Fruit fly (Drosophila melanogaster) whole organism, embryonic: Measurements from ENCODE around the gene CG42268.
A peak's percentile ranks its signal among the peaks of the same experiment; 100 is the strongest.

Experiments used
- Aef1 ChIP-seq: fragments of 200-800 bp; sonication (Bioruptor generic); IDR thresholded peaks from 3 replicates; pipeline ENCODE4 v1.3.6; 2022; ENCODE audit warnings: missing biosample characterization, missing genetic modification characterization
- BtbVII ChIP-seq: fragments of 200-800 bp; sonication (Bioruptor generic); optimal IDR thresholded peaks from 3 replicates; lab custom pipeline; 2017; ENCODE audit warnings: missing biosample characterization, mild to moderate bottlenecking, missing genetic modification characterization
- CG1024 ChIP-seq: fragments of 200-800 bp; sonication (Bioruptor generic); IDR thresholded peaks from 2 replicates; pipeline ENCODE4 v1.3.6; 2022; ENCODE audit warnings: missing biosample characterization, missing genetic modification characterization
- CG10321 ChIP-seq: fragments of 200-800 bp; sonication (Bioruptor generic); IDR thresholded peaks from 2 replicates; pipeline ENCODE4 v1.3.6; 2022; ENCODE audit warnings: missing biosample characterization, missing genetic modification characterization
- CG10462 ChIP-seq: fragments of 200-800 bp; sonication (Bioruptor generic); optimal IDR thresholded peaks from 2 replicates; lab custom pipeline; 2016; ENCODE audit warnings: missing biosample characterization, missing genetic modification characterization
- CG10565 ChIP-seq: fragments of 200-800 bp; sonication (Bioruptor generic); optimal IDR thresholded peaks from 3 replicates; lab custom pipeline; 2016; ENCODE audit warnings: missing biosample characterization, mild to moderate bottlenecking, missing genetic modification characterization
- CG11085 ChIP-seq: fragments of 200-800 bp; sonication (Bioruptor generic); IDR thresholded peaks from 2 replicates; pipeline ENCODE4 v1.3.6; 2022; ENCODE audit warnings: missing biosample characterization, missing genetic modification characterization
- CG12769 ChIP-seq: fragments of 200-800 bp; sonication (Bioruptor generic); optimal IDR thresholded peaks from 2 replicates; lab custom pipeline; 2019; ENCODE audit warnings: missing biosample characterization, mild to moderate bottlenecking, missing genetic modification characterization, moderate library complexity
- CG13775 ChIP-seq: fragments of 200-800 bp; sonication (Bioruptor generic); optimal IDR thresholded peaks from 3 replicates; lab custom pipeline; 2017; ENCODE audit warnings: missing biosample characterization, mild to moderate bottlenecking, missing genetic modification characterization
- CG14050 ChIP-seq: fragments of 200-800 bp; sonication (Bioruptor generic); IDR thresholded peaks from 3 replicates; pipeline ENCODE4 v1.3.6; 2022; ENCODE audit warnings: missing biosample characterization, missing genetic modification characterization
- CG15514 ChIP-seq: fragments of 200-800 bp; sonication (Bioruptor generic); optimal IDR thresholded peaks from 3 replicates; lab custom pipeline; 2017; ENCODE audit warnings: missing biosample characterization, missing genetic modification characterization, mild to moderate bottlenecking, moderate library complexity, missing genetic modification reagents
- CG1792 ChIP-seq: fragments of 200-800 bp; sonication (Bioruptor generic); optimal IDR thresholded peaks from 2 replicates; lab custom pipeline; 2016; ENCODE audit warnings: missing biosample characterization, missing genetic modification characterization
- CG2120 ChIP-seq: fragments of 200-800 bp; sonication (Bioruptor generic); optimal IDR thresholded peaks from 3 replicates; lab custom pipeline; 2016; ENCODE audit warnings: missing biosample characterization, missing genetic modification characterization
- CG32532 ChIP-seq: fragments of 200-800 bp; sonication (Bioruptor generic); IDR thresholded peaks from 2 replicates; pipeline ENCODE4 v1.3.6; 2022; ENCODE audit warnings: missing biosample characterization, missing genetic modification characterization
- CG32772 ChIP-seq: fragments of 200-800 bp; sonication (Bioruptor generic); IDR thresholded peaks from 2 replicates; pipeline ENCODE4 v1.3.6; 2022; ENCODE audit warnings: missing biosample characterization, missing genetic modification characterization
- CG34224 ChIP-seq: fragments of 200-800 bp; sonication (Bioruptor generic); IDR thresholded peaks from 3 replicates; pipeline ENCODE4 v1.3.6; 2022; ENCODE audit warnings: missing biosample characterization, missing genetic modification characterization; ENCODE audit not compliant: partially characterized antibody
- CG3847 ChIP-seq: fragments of 200-800 bp; sonication (Bioruptor generic); IDR thresholded peaks from 2 replicates; pipeline ENCODE4 v1.3.6; 2022; ENCODE audit warnings: missing biosample characterization, missing genetic modification characterization
- CG42726 ChIP-seq: fragments of 200-800 bp; sonication (Bioruptor generic); IDR thresholded peaks from 2 replicates; pipeline ENCODE4 v1.3.6; 2022; ENCODE audit warnings: missing biosample characterization, missing genetic modification characterization; ENCODE audit not compliant: partially characterized antibody
- CG4360 ChIP-seq: fragments of 200-800 bp; sonication (Bioruptor generic); IDR thresholded peaks from 2 replicates; pipeline ENCODE4 v1.3.6; 2022; ENCODE audit warnings: missing biosample characterization, missing genetic modification characterization
- CG43689 ChIP-seq: fragments of 200-800 bp; sonication (Bioruptor generic); IDR thresholded peaks from 2 replicates; pipeline ENCODE4 v1.3.6; 2022; ENCODE audit warnings: missing biosample characterization, missing genetic modification characterization
- CG6654 ChIP-seq: fragments of 200-800 bp; sonication (Bioruptor generic); optimal IDR thresholded peaks from 2 replicates; lab custom pipeline; 2017; ENCODE audit warnings: missing biosample characterization, mild to moderate bottlenecking, missing genetic modification characterization
- CG7745 ChIP-seq: fragments of 200-800 bp; sonication (Bioruptor generic); optimal IDR thresholded peaks from 2 replicates; lab custom pipeline; 2018; ENCODE audit warnings: missing biosample characterization, mild to moderate bottlenecking, missing genetic modification characterization, moderate library complexity
- CG7928 ChIP-seq: fragments of 200-800 bp; sonication (Bioruptor generic); optimal IDR thresholded peaks from 2 replicates; lab custom pipeline; 2017; ENCODE audit warnings: missing biosample characterization, mild to moderate bottlenecking, missing genetic modification characterization
- CG8089 ChIP-seq: fragments of 200-800 bp; sonication (Bioruptor generic); optimal IDR thresholded peaks from 3 replicates; lab custom pipeline; 2016; ENCODE audit warnings: missing biosample characterization, missing genetic modification characterization
- CG9797 ChIP-seq: fragments of 200-800 bp; sonication (Bioruptor generic); optimal IDR thresholded peaks from 3 replicates; lab custom pipeline; 2018; ENCODE audit warnings: missing biosample characterization, mild to moderate bottlenecking, missing genetic modification characterization
- Dip2 ChIP-seq: fragments of 200-800 bp; sonication (Bioruptor generic); IDR thresholded peaks from 2 replicates; pipeline ENCODE4 v1.3.6; 2022; ENCODE audit warnings: missing biosample characterization, missing genetic modification characterization
- Doc3 ChIP-seq: fragments of 200-800 bp; sonication (Bioruptor generic); IDR thresholded peaks from 3 replicates; pipeline ENCODE4 v1.3.6; 2022; ENCODE audit warnings: missing biosample characterization, missing genetic modification characterization; ENCODE audit not compliant: partially characterized antibody
- Drgx ChIP-seq: fragments of 200-800 bp; sonication (Bioruptor generic); IDR thresholded peaks from 2 replicates; pipeline ENCODE4 v1.3.6; 2022; ENCODE audit warnings: missing biosample characterization, missing genetic modification characterization
- Fer2 ChIP-seq: fragments of 200-800 bp; sonication (Bioruptor generic); optimal IDR thresholded peaks from 2 replicates; lab custom pipeline; 2018; ENCODE audit warnings: missing biosample characterization, mild to moderate bottlenecking, missing genetic modification characterization, moderate library complexity
- GATAe ChIP-seq: fragments of 200-800 bp; sonication (Bioruptor generic); conservative IDR thresholded peaks from 2 replicates; pipeline ENCODE4 v1.3.6; 2022; ENCODE audit warnings: missing biosample characterization, missing genetic modification characterization
- H15 ChIP-seq: fragments of 200-800 bp; sonication (Bioruptor generic); IDR thresholded peaks from 3 replicates; pipeline ENCODE4 v1.3.6; 2022; ENCODE audit warnings: missing biosample characterization, missing genetic modification characterization
- Hand ChIP-seq: fragments of 200-800 bp; sonication (Bioruptor generic); optimal IDR thresholded peaks from 2 replicates; lab custom pipeline; 2017; ENCODE audit warnings: mild to moderate bottlenecking, missing biosample characterization, missing genetic modification reagents, missing genetic modification characterization
- Hr39 ChIP-seq: fragments of >200 bp; optimal IDR thresholded peaks from 2 replicates; lab custom pipeline; 2017
- Sox102F ChIP-seq: fragments of 200-800 bp; sonication (Bioruptor generic); optimal IDR thresholded peaks from 2 replicates; lab custom pipeline; 2018; ENCODE audit warnings: missing biosample characterization, mild to moderate bottlenecking, missing genetic modification characterization, moderate library complexity
- Xbp1 ChIP-seq: fragments of 200-800 bp; sonication (Bioruptor generic); optimal IDR thresholded peaks from 3 replicates; lab custom pipeline; 2016; ENCODE audit warnings: missing biosample characterization, mild to moderate bottlenecking, missing genetic modification characterization
- Xrp1 ChIP-seq: fragments of 200-800 bp; sonication (Bioruptor generic); IDR thresholded peaks from 2 replicates; pipeline ENCODE4 v1.3.6; 2022; ENCODE audit warnings: missing biosample characterization, missing genetic modification characterization
- aop ChIP-seq: fragments of 200-800 bp; sonication (Bioruptor generic); IDR thresholded peaks from 2 replicates; pipeline ENCODE4 v1.3.6; 2022; ENCODE audit warnings: missing biosample characterization, missing genetic modification characterization
- chinmo ChIP-seq: fragments of 200-800 bp; sonication (Bioruptor generic); IDR thresholded peaks from 4 replicates; pipeline ENCODE4 v1.3.6; 2022; ENCODE audit warnings: missing biosample characterization, missing genetic modification characterization; ENCODE audit not compliant: partially characterized antibody
- crol ChIP-seq: fragments of 200-800 bp; sonication (Bioruptor generic); IDR thresholded peaks from 2 replicates; pipeline ENCODE4 v1.3.6; 2022; ENCODE audit warnings: missing biosample characterization, missing genetic modification characterization
- da ChIP-seq: fragments of 200-800 bp; sonication (Bioruptor generic); optimal IDR thresholded peaks from 2 replicates; lab custom pipeline; 2016; ENCODE audit warnings: missing biosample characterization, missing genetic modification characterization
- maf-S ChIP-seq: fragments of 200-800 bp; sonication (Bioruptor generic); optimal IDR thresholded peaks from 2 replicates; lab custom pipeline; 2016; ENCODE audit warnings: missing biosample characterization, missing genetic modification characterization
- nmo ChIP-seq: fragments of 200-800 bp; sonication (Bioruptor generic); optimal IDR thresholded peaks from 2 replicates; lab custom pipeline; 2018; ENCODE audit warnings: missing biosample characterization, mild to moderate bottlenecking, missing genetic modification characterization, moderate library complexity
- otp ChIP-seq: fragments of 200-800 bp; sonication (Bioruptor generic); IDR thresholded peaks from 3 replicates; pipeline ENCODE4, ENCODE4 v1.3.6; 2022; ENCODE audit warnings: missing biosample characterization, missing genetic modification characterization
- pan ChIP-seq, 4 experiments: fragments of >200 bp in 3 of 4; fragments of 200-800 bp in 1 of 4; sonication (Bioruptor generic) in 1 of 4; optimal IDR thresholded peaks in 3 of 4; IDR thresholded peaks in 1 of 4; 2 replicates each; pipeline versions ENCODE4 v1.3.6 to Lab custom; 2017 to 2022; ENCODE audit warnings: missing biosample characterization in 2 of 4, missing genetic modification characterization in 2 of 4, mixed read lengths in 1 of 4
- pb ChIP-seq: fragments of 200-800 bp; sonication (Bioruptor generic); optimal IDR thresholded peaks from 3 replicates; lab custom pipeline; 2016; ENCODE audit warnings: missing biosample characterization, missing genetic modification characterization
- pum ChIP-seq: fragments of 200-800 bp; sonication (Bioruptor generic); optimal IDR thresholded peaks from 2 replicates; lab custom pipeline; 2016; ENCODE audit warnings: missing biosample characterization, missing genetic modification characterization
- sens-2 ChIP-seq: fragments of 200-800 bp; sonication (Bioruptor generic); IDR thresholded peaks from 2 replicates; pipeline ENCODE4 v1.3.6; 2022; ENCODE audit warnings: missing biosample characterization, missing genetic modification characterization
- shn ChIP-seq: fragments of 200-800 bp; sonication (Bioruptor generic); optimal IDR thresholded peaks from 3 replicates; lab custom pipeline; 2016; ENCODE audit warnings: missing biosample characterization, missing genetic modification characterization
- sna ChIP-seq: fragments of 200-800 bp; sonication (Bioruptor generic); IDR thresholded peaks from 2 replicates; pipeline ENCODE4 v1.3.6; 2022; ENCODE audit warnings: missing biosample characterization, missing genetic modification characterization; ENCODE audit not compliant: partially characterized antibody
- stwl ChIP-seq: fragments of 200-800 bp; sonication (Bioruptor generic); optimal IDR thresholded peaks from 3 replicates; lab custom pipeline; 2018; ENCODE audit warnings: missing biosample characterization, mild to moderate bottlenecking, missing genetic modification characterization, moderate library complexity
- tx ChIP-seq: fragments of 200-800 bp; sonication (Bioruptor generic); optimal IDR thresholded peaks from 2 replicates; lab custom pipeline; 2016; ENCODE audit warnings: missing biosample characterization, missing genetic modification characterization
- zen2 ChIP-seq: fragments of 200-800 bp; sonication (Bioruptor generic); IDR thresholded peaks from 3 replicates; pipeline ENCODE4 v1.3.6; 2022; ENCODE audit warnings: missing biosample characterization, missing genetic modification characterization; ENCODE audit not compliant: partially characterized antibody

CG42268 gene

DNA sequence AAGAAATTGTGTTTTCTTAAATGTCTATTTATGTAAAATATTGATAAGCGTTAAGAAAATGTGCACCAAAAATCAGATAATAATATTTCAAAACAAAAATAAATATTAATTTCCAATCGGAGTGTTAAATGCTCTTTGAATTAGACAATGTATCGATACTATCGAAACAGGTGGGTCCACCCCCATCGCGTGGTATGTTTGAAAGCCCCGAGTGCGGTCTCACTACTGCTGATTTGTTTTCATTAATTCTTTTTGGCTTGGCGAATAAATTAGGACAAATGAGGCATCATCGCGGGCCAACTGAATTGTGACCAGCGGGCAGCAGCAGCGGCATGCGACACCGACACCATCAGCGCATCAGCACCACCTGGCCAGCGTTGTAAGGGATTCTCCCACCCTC, 33.5 kb downstream of the CG42268 start, which contains the start of gene Naa60 (continued):
- no peak for TF ChIP-seq pb (GFP tag; lab: Kevin White, UChicago)
- TF ChIP-seq otp (GFP tag; lab: Robert Waterston, UW) = no peak
- peak; percentile 89 for TF ChIP-seq zen2
- TF ChIP-seq CG15514 (GFP tag; lab: Kevin White, UChicago) = peak; percentile 71
- TF ChIP-seq CG43689 (GFP tag; lab: Robert Waterston, UW) = no peak
- no peak for TF ChIP-seq CG7745 (tag; lab: Kevin White, UChicago)
- TF ChIP-seq aop = no peak
- no peak for TF ChIP-seq CG8089
- no peak for TF ChIP-seq CG3847
- TF ChIP-seq GATAe (GFP tag; lab: Robert Waterston, UW) = no peak
- TF ChIP-seq CG9797 (GFP tag; lab: Kevin White, UChicago) = peak; percentile 71
- TF ChIP-seq Aef1 (GFP tag; lab: Robert Waterston, UW) = no peak
- TF ChIP-seq pan (optimal IDR thresholded peaks at IDR 0.05; lab: Kevin White, UChicago) = no peak
- TF ChIP-seq pan (GFP tag; optimal IDR thresholded peaks at IDR 0.05 in 1 of 2, IDR thresholded peaks at IDR 0.05 in 1 of 2) = no peak
- TF ChIP-seq CG32532 (GFP tag; lab: Robert Waterston, UW) = no peak
- no peak for TF ChIP-seq maf-S (GFP tag; lab: Kevin White, UChicago)
- no peak for TF ChIP-seq shn (GFP tag; lab: Kevin White, UChicago)
- no peak for TF ChIP-seq CG1792 (GFP tag; lab: Kevin White, UChicago)
- no peak for TF ChIP-seq da (GFP tag; lab: Kevin White, UChicago)
- TF ChIP-seq nmo (GFP tag; lab: Kevin White, UChicago) = peak; percentile 39
- TF ChIP-seq CG1024 (GFP tag; lab: Robert Waterston, UW) = no peak
- no peak for TF ChIP-seq sens-2 (GFP tag; lab: Robert Waterston, UW)
- TF ChIP-seq H15 (GFP tag; lab: Robert Waterston, UW) = no peak
- no peak for TF ChIP-seq CG4360
- peak; percentile 90 for TF ChIP-seq Doc3 (GFP tag; lab: Robert Waterston, UW)
- no peak for TF ChIP-seq Drgx (GFP tag; lab: Robert Waterston, UW)
- TF ChIP-seq CG13775 = no peak
- TF ChIP-seq Hand (GFP tag; lab: Kevin White, UChicago) = no peak
- TF ChIP-seq CG11085 (GFP tag; lab: Robert Waterston, UW) = no peak
- no peak for TF ChIP-seq CG10321
- TF ChIP-seq chinmo (GFP tag; lab: Robert Waterston, UW) = peak; percentile 76; the same call in 2 of the 4 replicates
- TF ChIP-seq tx (GFP tag; lab: Kevin White, UChicago) = no peak
- TF ChIP-seq sna = peak; percentile 78
- TF ChIP-seq CG6654 (GFP tag; lab: Kevin White, UChicago) = no peak
- no peak for TF ChIP-seq BtbVII (GFP tag; lab: Kevin White, UChicago)
- no peak for TF ChIP-seq pum (GFP tag; lab: Kevin White, UChicago)
- no peak for TF ChIP-seq Hr39 (lab: Kevin White, UChicago)
- no peak for TF ChIP-seq CG12769 (tag; lab: Kevin White, UChicago)
- TF ChIP-seq stwl (tag; lab: Kevin White, UChicago) = peak; percentile 57
- TF ChIP-seq Xrp1 (GFP tag; lab: Robert Waterston, UW) = no peak
- no peak for TF ChIP-seq crol (GFP tag; lab: Robert Waterston, UW)
- TF ChIP-seq Dip2 (GFP tag; lab: Robert Waterston, UW) = no peak
- TF ChIP-seq CG14050 (GFP tag; lab: Robert Waterston, UW) = no peak
- TF ChIP-seq Sox102F = no peak
- TF ChIP-seq CG2120 = peak; percentile 22
- no peak for TF ChIP-seq CG32772
- TF ChIP-seq CG34224 (GFP tag; lab: Robert Waterston, UW) = peak; percentile 93
- TF ChIP-seq Fer2 (tag; lab: Kevin White, UChicago) = no peak
- TF ChIP-seq CG42726 (GFP tag; lab: Robert Waterston, UW) = peak; percentile 82
- TF ChIP-seq CG7928 (GFP tag; lab: Kevin White, UChicago) = no peak
- TF ChIP-seq CG10565 (GFP tag; lab: Kevin White, UChicago) = no peak
- TF ChIP-seq Xbp1 (GFP tag; lab: Kevin White, UChicago) = no peak
- no peak for TF ChIP-seq CG10462 (GFP tag; lab: Kevin White, UChicago)
